Worm (Caenorhabditis elegans) whole organism, mixed stage, embryonic: ENCODE data around the gene exc-7.

Experiments used
- M03D4.4 ChIP-seq: sonication (generic microtip); optimal IDR thresholded peaks from 2 replicates; lab custom pipeline; 2017; ENCODE audit warnings: mild to moderate bottlenecking, missing genetic modification characterization, missing compliant biosample characterization
- bed-3 ChIP-seq: fragments of 200-800 bp; sonication (Bioruptor generic); optimal IDR thresholded peaks from 3 replicates; lab custom pipeline; 2018; ENCODE audit warnings: mild to moderate bottlenecking, missing genetic modification characterization, moderate library complexity, missing compliant biosample characterization
- blmp-1 ChIP-seq: fragments of 150-350 bp; optimal IDR thresholded peaks from 2 replicates; lab custom pipeline; 2014; ENCODE audit warnings: missing biosample characterization, missing genetic modification characterization
- elt-1 ChIP-seq: sonication (generic microtip); optimal IDR thresholded peaks from 2 replicates; lab custom pipeline; 2017; ENCODE audit warnings: missing genetic modification characterization, mild to moderate bottlenecking, missing compliant biosample characterization, antibody characterized with exemption, moderate library complexity, borderline replicate concordance; ENCODE audit not compliant: insufficient read depth
- elt-3 ChIP-seq: fragments of 150-350 bp; optimal IDR thresholded peaks from 2 replicates; lab custom pipeline; 2014; ENCODE audit warnings: missing biosample characterization, missing genetic modification characterization
- lsy-2 ChIP-seq: fragments of 150-350 bp; optimal IDR thresholded peaks from 2 replicates; lab custom pipeline; 2014; ENCODE audit warnings: missing biosample characterization, missing genetic modification characterization
- mab-5 ChIP-seq: fragments of 150-350 bp; optimal IDR thresholded peaks from 2 replicates; lab custom pipeline; 2014; ENCODE audit warnings: missing biosample characterization, missing genetic modification characterization
- nhr-237 ChIP-seq: fragments of 150-350 bp; optimal IDR thresholded peaks from 2 replicates; lab custom pipeline; 2014; ENCODE audit warnings: missing biosample characterization, missing genetic modification characterization
- nhr-76 ChIP-seq: sonication (generic microtip); optimal IDR thresholded peaks from 2 replicates; lab custom pipeline; 2017; ENCODE audit warnings: missing biosample characterization, missing genetic modification characterization
- pha-4 ChIP-seq: fragments of 150-350 bp; optimal IDR thresholded peaks from 2 replicates; lab custom pipeline; 2018; ENCODE audit warnings: missing biosample characterization, missing genetic modification reagents, missing genetic modification characterization
- snpc-4 ChIP-seq: fragments of 150-350 bp; optimal IDR thresholded peaks from 2 replicates; lab custom pipeline; 2014; ENCODE audit warnings: missing biosample characterization, missing genetic modification characterization
- unc-39 ChIP-seq: fragments of 150-350 bp; optimal IDR thresholded peaks from 2 replicates; lab custom pipeline; 2014; ENCODE audit warnings: missing biosample characterization, missing genetic modification characterization
- unc-62 ChIP-seq: fragments of 150-350 bp; optimal IDR thresholded peaks from 2 replicates; lab custom pipeline; 2014; ENCODE audit warnings: missing biosample characterization, missing genetic modification reagents, missing genetic modification characterization
- ztf-11 ChIP-seq: fragments of 150-350 bp; optimal IDR thresholded peaks from 2 replicates; lab custom pipeline; 2014; ENCODE audit warnings: missing biosample characterization, missing genetic modification characterization

DNA sequence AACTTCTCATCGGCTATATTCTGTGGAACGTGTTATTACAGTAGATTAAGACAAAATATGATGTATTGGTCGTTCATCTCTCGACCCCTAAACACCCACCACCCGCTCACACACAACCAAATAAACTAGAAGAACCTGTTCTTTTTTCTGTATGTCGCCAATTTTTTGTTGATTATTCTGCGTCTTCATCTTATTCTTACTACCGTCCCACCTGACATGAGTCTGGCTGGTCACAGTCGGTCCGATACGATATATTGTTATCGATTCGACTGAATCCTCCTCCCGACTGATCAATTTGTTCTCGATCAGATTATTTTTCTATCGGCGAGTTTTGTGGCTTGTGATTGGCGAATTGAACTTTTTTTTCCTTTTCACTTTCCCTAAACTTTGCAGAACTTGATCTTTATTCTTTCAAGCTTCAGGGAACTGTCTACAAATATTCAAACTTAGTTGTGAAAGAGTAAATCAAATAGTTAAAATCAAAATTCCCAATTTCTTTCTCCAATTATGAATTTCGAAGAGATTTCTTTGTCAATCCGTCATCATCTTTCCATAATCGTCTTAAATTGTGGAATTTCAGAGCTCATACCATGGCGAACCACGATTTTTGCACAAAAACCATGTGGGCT is 20.7 kb upstream of the exc-7 start, which contains the start of gene F35H8.2:
- no peak for TF ChIP-seq pha-4 (tag; lab: Kevin White, UChicago)
- TF ChIP-seq nhr-237 (tag; lab: Kevin White, UChicago): no peak
- no peak for TF ChIP-seq unc-62 (GFP tag; lab: Kevin White, UChicago)
- no peak for TF ChIP-seq ztf-11 (tag; lab: Kevin White, UChicago)
- TF ChIP-seq nhr-76 (tag; lab: Kevin White, UChicago): no peak
- TF ChIP-seq lsy-2 (tag; lab: Kevin White, UChicago): no peak
- TF ChIP-seq elt-1 (tag; lab: Kevin White, UChicago): no peak
- no peak for TF ChIP-seq snpc-4 (tag; lab: Kevin White, UChicago)
- no peak for TF ChIP-seq elt-3
- TF ChIP-seq mab-5: no peak
- no peak for TF ChIP-seq unc-39
- no peak for TF ChIP-seq bed-3 (GFP tag; lab: Kevin White, UChicago)
- no peak for TF ChIP-seq M03D4.4 (tag; lab: Kevin White, UChicago)
- TF ChIP-seq blmp-1 (tag; lab: Kevin White, UChicago): no peak
